Worm (Caenorhabditis elegans) whole organism, dauer: Measurements from ENCODE around the gene T06C12.12.
"Not testable (repeated sequence)": the region's sequence is repeated elsewhere in the genome, so short reads cannot be mapped to it uniquely, and the experiment has no call there.

Experiments used
- unc-62 ChIP-seq: sonication (generic microtip); optimal IDR thresholded peaks from 2 replicates; lab custom pipeline; 2017; ENCODE audit warnings: missing biosample characterization, missing genetic modification reagents, missing genetic modification characterization

The T06C12.12 gene

ce11 chrV:15891761-15892160 is at the start of gene T06C12.12:
Gene T06C12.12 (plus strand): TSS chrV:15892061.
- no peak for TF ChIP-seq unc-62 (GFP tag; lab: Kevin White, UChicago)

ce11 chrV:15850276-15850811 is 41.5 kb upstream of the T06C12.12 start, which contains the start of gene srh-147:
Gene srh-147 (minus strand): TSS chrV:15850326.
- TF ChIP-seq unc-62 (GFP tag; lab: Kevin White, UChicago), result not testable (repeated sequence)

ce11 chrV:15858292-15858691 is 33.6 kb upstream of the T06C12.12 start, which contains the start of gene srh-148:
Gene srh-148 (minus strand): TSS chrV:15858392.
- TF ChIP-seq unc-62 (GFP tag; lab: Kevin White, UChicago), result no peak

ce11 chrV:15862599-15862998 is 29.3 kb upstream of the T06C12.12 start, which contains the start of gene srz-12:
Gene srz-12 (minus strand): TSS chrV:15862699.
- no peak for TF ChIP-seq unc-62 (GFP tag; lab: Kevin White, UChicago)

ce11 chrV:15863042-15863441 is 28.8 kb upstream of the T06C12.12 start, which contains the start of gene srh-299:
Gene srh-299 (plus strand): TSS chrV:15863342.
- TF ChIP-seq unc-62 (GFP tag; lab: Kevin White, UChicago), result no peak

ce11 chrV:15865839-15866238 is 26.0 kb upstream of the T06C12.12 start, which contains the start of gene srh-293:
Gene srh-293 (plus strand): TSS chrV:15866139.
- no peak for TF ChIP-seq unc-62 (GFP tag; lab: Kevin White, UChicago)

ce11 chrV:15867373-15867772 is 24.5 kb upstream of the T06C12.12 start, which contains the start of gene fbxa-197:
Gene fbxa-197 (plus strand): TSS chrV:15867673.
- no peak for TF ChIP-seq unc-62 (GFP tag; lab: Kevin White, UChicago)

ce11 chrV:15870356-15870755 is 21.5 kb upstream of the T06C12.12 start, which contains the start of gene str-57:
Gene str-57 (plus strand): TSS chrV:15870656.
- TF ChIP-seq unc-62 (GFP tag; lab: Kevin White, UChicago), result no peak

ce11 chrV:15872273-15872672 is 19.6 kb upstream of the T06C12.12 start, which contains the start of gene str-56:
Gene str-56 (plus strand): TSS chrV:15872573.
- no peak for TF ChIP-seq unc-62 (GFP tag; lab: Kevin White, UChicago)

- no peak for TF ChIP-seq unc-62 (GFP tag; lab: Kevin White, UChicago)
These were observed 18.1 kb upstream of the T06C12.12 start for ce11 chrV:15873762-15874161.

- no peak for TF ChIP-seq unc-62 (GFP tag; lab: Kevin White, UChicago)
These were observed 15.6 kb upstream of the T06C12.12 start, which contains the start of gene nhr-102 for ce11 chrV:15876308-15876707. Gene nhr-102 (minus strand): TSS chrV:15876408.

ce11 chrV:15879508-15879907 is 12.4 kb upstream of the T06C12.12 start, which contains the start of gene nhr-84:
Gene nhr-84 (minus strand): TSS chrV:15879608.
- TF ChIP-seq unc-62 (GFP tag; lab: Kevin White, UChicago), result no peak

ce11 chrV:15880033-15880432 is 11.8 kb upstream of the T06C12.12 start:
- TF ChIP-seq unc-62 (GFP tag; lab: Kevin White, UChicago), result no peak

ce11 chrV:15880705-15881104 is 11.2 kb upstream of the T06C12.12 start:
- TF ChIP-seq unc-62 (GFP tag; lab: Kevin White, UChicago), result no peak

ce11 chrV:15884698-15885097 is 7.2 kb upstream of the T06C12.12 start, which contains the start of gene oac-42:
Gene oac-42 (minus strand): TSS chrV:15884798.
- no peak for TF ChIP-seq unc-62 (GFP tag; lab: Kevin White, UChicago)

ce11 chrV:15885967-15886366 is 5.9 kb upstream of the T06C12.12 start, which contains the start of gene T06C12.9:
Gene T06C12.9 (minus strand): TSS chrV:15886067.
- no peak for TF ChIP-seq unc-62 (GFP tag; lab: Kevin White, UChicago)
